Worm (Caenorhabditis elegans): ENCODE results near the gene str-32.

ce11 chrV:4922024-4922423, 40.7 kb upstream of the str-32 start, which contains the start of gene srh-22:
- TF ChIP-seq him-1 (tag; optimal IDR thresholded peaks at IDR 0.05) (no peak), pbrm-1 (GFP tag; IDR thresholded peaks at IDR 0.05) (no peak), hsf-1 (GFP tag; IDR thresholded peaks at IDR 0.05) (no peak), bed-1 (GFP tag; IDR thresholded peaks at IDR 0.05) (no peak), snpc-4 (GFP tag; optimal IDR thresholded peaks at IDR 0.05) (no peak), snpc-4 (tag; optimal IDR thresholded peaks at IDR 0.05) (no peak), B0019.2 (GFP tag; conservative IDR thresholded peaks at IDR 0.05) (no peak), B0336.3 (GFP tag; IDR thresholded peaks at IDR 0.05) (no peak), die-1 (tag; optimal IDR thresholded peaks at IDR 0.05) (no peak), hmg-1.2 (GFP tag; IDR thresholded peaks at IDR 0.05) (no peak), hmg-20 (GFP tag; IDR thresholded peaks at IDR 0.05) (no peak), lin-26 (GFP tag; IDR thresholded peaks at IDR 0.05) (no peak), akir-1 (GFP tag; optimal IDR thresholded peaks at IDR 0.05) (no peak), Y67H2A.10 (GFP tag; conservative IDR thresholded peaks at IDR 0.05) (no peak), unc-62 (GFP tag; optimal IDR thresholded peaks at IDR 0.05) (no peak)

All from whole organism, young adult.